Worm (Caenorhabditis elegans) whole organism, early embryonic: ENCODE results near the gene rpl-36.

Experiments used
- B0310.2 ChIP-seq: sonication (generic microtip); optimal IDR thresholded peaks from 2 replicates; lab custom pipeline; 2016; ENCODE audit warnings: mild to moderate bottlenecking, missing genetic modification characterization, missing compliant biosample characterization
- F13C5.2 ChIP-seq: sonication (generic microtip); optimal IDR thresholded peaks from 2 replicates; lab custom pipeline; 2017; ENCODE audit warnings: mild to moderate bottlenecking, missing genetic modification characterization, inconsistent platforms, missing compliant biosample characterization
- aly-1 ChIP-seq: sonication (generic microtip); optimal IDR thresholded peaks from 2 replicates; lab custom pipeline; 2016; ENCODE audit warnings: missing genetic modification characterization, missing compliant biosample characterization
- ama-1 ChIP-seq: fragments of 150-350 bp; optimal IDR thresholded peaks from 2 replicates; lab custom pipeline; 2014
- ceh-13 ChIP-seq: fragments of 200-800 bp; sonication (Bioruptor generic); optimal IDR thresholded peaks from 2 replicates; lab custom pipeline; 2018; ENCODE audit warnings: mild to moderate bottlenecking, missing genetic modification characterization, missing compliant biosample characterization
- ceh-36 ChIP-seq: sonication (generic microtip); optimal IDR thresholded peaks from 2 replicates; lab custom pipeline; 2016; ENCODE audit warnings: missing genetic modification characterization, inconsistent platforms, missing compliant biosample characterization
- ets-7 ChIP-seq: sonication (generic microtip); optimal IDR thresholded peaks from 2 replicates; lab custom pipeline; 2016; ENCODE audit warnings: missing genotype, missing genetic modification characterization, missing compliant biosample characterization
- flt-1 ChIP-seq: fragments of 200-800 bp; sonication (Bioruptor generic); IDR thresholded peaks from 2 replicates; pipeline ENCODE4 v1.3.6; 2022; ENCODE audit warnings: missing genetic modification characterization, missing compliant biosample characterization
- hmbx-1 ChIP-seq: sonication (generic microtip); optimal IDR thresholded peaks from 2 replicates; lab custom pipeline; 2016; ENCODE audit warnings: mild to moderate bottlenecking, missing genetic modification characterization, missing compliant biosample characterization
- hmg-4 ChIP-seq: fragments of 200-800 bp; sonication (Bioruptor generic); optimal IDR thresholded peaks from 2 replicates; lab custom pipeline; 2018; ENCODE audit warnings: mild to moderate bottlenecking, missing genetic modification characterization, missing compliant biosample characterization
- hnd-1 ChIP-seq: sonication (generic microtip); optimal IDR thresholded peaks from 2 replicates; lab custom pipeline; 2016; ENCODE audit warnings: missing genetic modification characterization, missing compliant biosample characterization
- pes-1 ChIP-seq: fragments of 200-800 bp; sonication (Bioruptor generic); IDR thresholded peaks from 2 replicates; pipeline ENCODE4 v1.3.6; 2022; ENCODE audit warnings: missing genetic modification reagents, missing genetic modification characterization, missing compliant biosample characterization
- scrt-1 ChIP-seq: fragments of 200-800 bp; sonication (Bioruptor generic); IDR thresholded peaks from 2 replicates; pipeline ENCODE4 v1.3.6; 2022; ENCODE audit warnings: missing genetic modification characterization, missing compliant biosample characterization
- sea-1 ChIP-seq: fragments of 200-800 bp; sonication (Bioruptor generic); conservative IDR thresholded peaks from 2 replicates; pipeline ENCODE4 v1.3.6; 2022; ENCODE audit warnings: missing genetic modification characterization, missing compliant biosample characterization
- tbx-11 ChIP-seq: fragments of 200-800 bp; sonication (Bioruptor generic); IDR thresholded peaks from 2 replicates; pipeline ENCODE4 v1.3.6; 2022; ENCODE audit warnings: missing genetic modification characterization, missing compliant biosample characterization
- tbx-37 ChIP-seq: fragments of 200-800 bp; sonication (Bioruptor generic); conservative IDR thresholded peaks from 2 replicates; pipeline ENCODE4 v1.3.6; 2022; ENCODE audit warnings: missing genetic modification reagents, missing genetic modification characterization, missing compliant biosample characterization
- tra-4 ChIP-seq: sonication (generic microtip); optimal IDR thresholded peaks from 2 replicates; lab custom pipeline; 2017; ENCODE audit warnings: missing genetic modification characterization, missing compliant biosample characterization

Gene rpl-36

ce11 chrIII:7178497-7178896 is 1.6 kb upstream of the rpl-36 start:
- TF ChIP-seq ceh-13 (GFP tag; lab: Kevin White, UChicago) (no peak), hmg-4 (GFP tag; lab: Kevin White, UChicago) (no peak), aly-1 (tag; lab: Kevin White, UChicago) (no peak), F13C5.2 (no peak), ama-1 (lab: Kevin White, UChicago) (no peak), tra-4 (tag; lab: Kevin White, UChicago) (no peak)

- TF ChIP-seq ceh-13 (GFP tag; lab: Kevin White, UChicago) (no peak), F13C5.2 (no peak), ama-1 (lab: Kevin White, UChicago) (no peak), ceh-36 (no peak), hnd-1 (no peak), scrt-1 (GFP tag; lab: Robert Waterston, UW) (no peak)
These were observed 562 bp downstream of the rpl-36 start, which contains the start of gene ndab-2 for ce11 chrIII:7180613-7181012. TSS of gene ndab-2 (plus strand) at chrIII:7180752.

- TF ChIP-seq tra-4 (tag; lab: Kevin White, UChicago) (no peak), F13C5.2 (peak; percentile 38), tbx-11 (GFP tag; lab: Robert Waterston, UW) (no peak), flt-1 (GFP tag; lab: Robert Waterston, UW) (no peak)
These were observed 1.8 kb downstream of the rpl-36 start, which contains the start of gene epg-4 for ce11 chrIII:7181822-7182221. TSS of gene epg-4 (plus strand) at chrIII:7182167.

ce11 chrIII:7184022-7184421 is 4.0 kb downstream of the rpl-36 start, which contains the start of gene yju-2:
TSS of gene yju-2 (plus strand) at chrIII:7184336.
- no peak for TF ChIP-seq B0310.2 (tag; lab: Kevin White, UChicago)
- no peak for TF ChIP-seq tbx-11 (GFP tag; lab: Robert Waterston, UW)
- TF ChIP-seq tbx-37 (GFP tag; lab: Robert Waterston, UW): no peak
- TF ChIP-seq sea-1: no peak
- no peak for TF ChIP-seq ceh-13 (GFP tag; lab: Kevin White, UChicago)
- no peak for TF ChIP-seq flt-1 (GFP tag; lab: Robert Waterston, UW)
- no peak for TF ChIP-seq ama-1 (lab: Kevin White, UChicago)
- no peak for TF ChIP-seq pes-1 (GFP tag; lab: Robert Waterston, UW)
- no peak for TF ChIP-seq ets-7 (tag; lab: Kevin White, UChicago)
- TF ChIP-seq hmbx-1 (tag; lab: Kevin White, UChicago): no peak
- TF ChIP-seq tra-4 (tag; lab: Kevin White, UChicago): no peak
- TF ChIP-seq aly-1 (tag; lab: Kevin White, UChicago): no peak
- TF ChIP-seq ceh-36: no peak
- no peak for TF ChIP-seq hnd-1
- TF ChIP-seq scrt-1 (GFP tag; lab: Robert Waterston, UW): no peak
- no peak for TF ChIP-seq hmg-4 (GFP tag; lab: Kevin White, UChicago)
- no peak for TF ChIP-seq F13C5.2

ce11 chrIII:7185473-7185872 is 5.4 kb downstream of the rpl-36 start, which contains the start of gene F37C12.14:
TSS of gene F37C12.14 (minus strand) at chrIII:7185573.
- TF ChIP-seq flt-1 (GFP tag; lab: Robert Waterston, UW): no peak
- no peak for TF ChIP-seq sea-1
- no peak for TF ChIP-seq ets-7 (tag; lab: Kevin White, UChicago)
- TF ChIP-seq tra-4 (tag; lab: Kevin White, UChicago): no peak
- no peak for TF ChIP-seq pes-1 (GFP tag; lab: Robert Waterston, UW)
- no peak for TF ChIP-seq B0310.2 (tag; lab: Kevin White, UChicago)
- no peak for TF ChIP-seq hnd-1
- TF ChIP-seq tbx-37 (GFP tag; lab: Robert Waterston, UW): no peak
- no peak for TF ChIP-seq F13C5.2
- TF ChIP-seq hmg-4 (GFP tag; lab: Kevin White, UChicago): no peak

- TF ChIP-seq tbx-11 (GFP tag; lab: Robert Waterston, UW): no peak
- no peak for TF ChIP-seq flt-1 (GFP tag; lab: Robert Waterston, UW)
- TF ChIP-seq ceh-13 (GFP tag; lab: Kevin White, UChicago): no peak
- no peak for TF ChIP-seq ama-1 (lab: Kevin White, UChicago)
- no peak for TF ChIP-seq hmg-4 (GFP tag; lab: Kevin White, UChicago)
- TF ChIP-seq tbx-37 (GFP tag; lab: Robert Waterston, UW): no peak
- TF ChIP-seq pes-1 (GFP tag; lab: Robert Waterston, UW): no peak
- no peak for TF ChIP-seq B0310.2 (tag; lab: Kevin White, UChicago)
- no peak for TF ChIP-seq tra-4 (tag; lab: Kevin White, UChicago)
These were observed 8.4 kb downstream of the rpl-36 start, which contains the start of the genes F37C12.21 and F37C12.10 for ce11 chrIII:7188300-7189052. TSS of gene F37C12.21 (plus strand) at chrIII:7188357. TSS of gene F37C12.10 (minus strand) at chrIII:7188384.

ce11 chrIII:7189581-7190128 is 9.6 kb downstream of the rpl-36 start, which contains the start of gene rps-21:
TSS of gene rps-21 (minus strand) at chrIII:7189631.
- TF ChIP-seq F13C5.2: peak; percentile 47
- no peak for TF ChIP-seq ama-1 (lab: Kevin White, UChicago)
- TF ChIP-seq flt-1 (GFP tag; lab: Robert Waterston, UW): no peak
- 0 out of 2 replicates have a peak, but pooled peaks have one; percentile 32 for TF ChIP-seq pes-1 (GFP tag; lab: Robert Waterston, UW)
- TF ChIP-seq ets-7 (tag; lab: Kevin White, UChicago): no peak
- TF ChIP-seq B0310.2 (tag; lab: Kevin White, UChicago): no peak
- no peak for TF ChIP-seq hmbx-1 (tag; lab: Kevin White, UChicago)
- TF ChIP-seq sea-1: no peak
- TF ChIP-seq tbx-37 (GFP tag; lab: Robert Waterston, UW): no peak; the same call in 1 of the 2 replicates
- no peak for TF ChIP-seq ceh-36
- TF ChIP-seq tra-4 (tag; lab: Kevin White, UChicago): no peak
- no peak for TF ChIP-seq ceh-13 (GFP tag; lab: Kevin White, UChicago)
- TF ChIP-seq aly-1 (tag; lab: Kevin White, UChicago): no peak
- no peak for TF ChIP-seq scrt-1 (GFP tag; lab: Robert Waterston, UW)
- peak; percentile 24 for TF ChIP-seq hmg-4 (GFP tag; lab: Kevin White, UChicago)
